Worm (Caenorhabditis elegans) whole organism, mixed stage, embryonic: Measurements from ENCODE around the gene C18B10.6.

Experiments
- bed-3 ChIP-seq: fragments of 200-800 bp; sonication (Bioruptor generic); optimal IDR thresholded peaks from 3 replicates; lab custom pipeline; 2018; ENCODE audit warnings: mild to moderate bottlenecking, missing genetic modification characterization, moderate library complexity, missing compliant biosample characterization
- elt-1 ChIP-seq: sonication (generic microtip); optimal IDR thresholded peaks from 2 replicates; lab custom pipeline; 2017; ENCODE audit warnings: missing genetic modification characterization, mild to moderate bottlenecking, missing compliant biosample characterization, antibody characterized with exemption, moderate library complexity, borderline replicate concordance; ENCODE audit not compliant: insufficient read depth
- elt-3 ChIP-seq: fragments of 150-350 bp; optimal IDR thresholded peaks from 2 replicates; lab custom pipeline; 2014; ENCODE audit warnings: missing biosample characterization, missing genetic modification characterization
- mab-5 ChIP-seq: fragments of 150-350 bp; optimal IDR thresholded peaks from 2 replicates; lab custom pipeline; 2014; ENCODE audit warnings: missing biosample characterization, missing genetic modification characterization

DNA sequence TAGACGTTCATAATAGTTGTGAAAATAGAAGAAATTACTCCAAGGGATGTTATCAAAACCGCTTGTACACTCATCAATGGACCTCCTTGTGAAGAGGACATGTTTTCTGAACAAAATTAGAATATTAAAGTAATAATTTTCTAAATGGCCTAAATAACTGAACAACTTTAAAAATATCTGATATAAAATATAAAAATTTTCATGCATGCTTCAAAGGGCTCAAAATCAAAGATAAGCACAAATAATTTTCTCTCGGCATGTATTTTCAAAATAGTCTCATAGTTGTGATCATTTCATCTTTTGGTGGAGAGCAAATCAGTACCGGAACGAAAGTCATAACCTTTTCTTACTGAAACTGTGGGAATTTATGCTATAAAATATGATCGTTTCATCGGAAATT, 4.2 kb upstream of the C18B10.6 start, which contains the start of gene srbc-8:
- no peak for TF ChIP-seq elt-1 (tag; lab: Kevin White, UChicago)
- TF ChIP-seq bed-3 (GFP tag; lab: Kevin White, UChicago), result no peak
- TF ChIP-seq elt-3, result no peak
- TF ChIP-seq mab-5 (tag; lab: Kevin White, UChicago), result no peak
